Fruit fly (Drosophila melanogaster) whole organism, embryonic: ENCODE measurements around the gene CG2533.

ENCODE experiments used
- Atf-2 ChIP-seq: fragments of 200-800 bp; sonication (Bioruptor generic); optimal IDR thresholded peaks from 2 replicates; lab custom pipeline; 2016; ENCODE audit warnings: missing biosample characterization, missing genetic modification characterization
- BtbVII ChIP-seq: fragments of 200-800 bp; sonication (Bioruptor generic); optimal IDR thresholded peaks from 3 replicates; lab custom pipeline; 2017; ENCODE audit warnings: missing biosample characterization, mild to moderate bottlenecking, missing genetic modification characterization
- CG10366 ChIP-seq: fragments of 200-800 bp; sonication (Bioruptor generic); IDR thresholded peaks from 2 replicates; pipeline ENCODE4 v1.3.6; 2022; ENCODE audit warnings: missing biosample characterization, missing genetic modification characterization
- CG10431 ChIP-seq: fragments of 200-800 bp; sonication (Bioruptor generic); optimal IDR thresholded peaks from 3 replicates; lab custom pipeline; 2018; ENCODE audit warnings: missing biosample characterization, mild to moderate bottlenecking, missing genetic modification characterization
- CG11723 ChIP-seq: fragments of 200-800 bp; sonication (Bioruptor generic); optimal IDR thresholded peaks from 2 replicates; lab custom pipeline; 2017; ENCODE audit warnings: missing biosample characterization, mild to moderate bottlenecking, missing genetic modification characterization
- CG12659 ChIP-seq: fragments of 200-800 bp; sonication (Bioruptor generic); optimal IDR thresholded peaks from 3 replicates; lab custom pipeline; 2017; ENCODE audit warnings: mild to moderate bottlenecking, missing biosample characterization, missing genetic modification reagents, missing genetic modification characterization
- CG1603 ChIP-seq: fragments of 200-800 bp; sonication (Bioruptor generic); optimal IDR thresholded peaks from 2 replicates; lab custom pipeline; 2019; ENCODE audit warnings: missing biosample characterization, mild to moderate bottlenecking, missing genetic modification characterization, moderate library complexity
- CG17361 ChIP-seq: fragments of 200-800 bp; sonication (Bioruptor generic); IDR thresholded peaks from 3 replicates; pipeline ENCODE4 v1.3.6; 2022; ENCODE audit warnings: missing biosample characterization, missing genetic modification characterization
- CG18011 ChIP-seq: fragments of 200-800 bp; sonication (Bioruptor generic); optimal IDR thresholded peaks from 2 replicates; lab custom pipeline; 2017; ENCODE audit warnings: missing biosample characterization, missing genetic modification characterization, mild to moderate bottlenecking, moderate library complexity, missing genotype
- CG18619 ChIP-seq: fragments of 200-800 bp; sonication (Bioruptor generic); optimal IDR thresholded peaks from 3 replicates; lab custom pipeline; 2017; ENCODE audit warnings: missing biosample characterization, mild to moderate bottlenecking, missing genetic modification characterization
- CG2889 ChIP-seq: fragments of 200-800 bp; sonication (Bioruptor generic); IDR thresholded peaks from 3 replicates; pipeline ENCODE4 v1.3.6; 2022; ENCODE audit warnings: missing biosample characterization, missing genetic modification characterization
- CG30403 ChIP-seq: fragments of 200-800 bp; sonication (Bioruptor generic); optimal IDR thresholded peaks from 3 replicates; lab custom pipeline; 2016; ENCODE audit warnings: missing biosample characterization, missing genetic modification characterization
- CG31365 ChIP-seq: fragments of 200-800 bp; sonication (Bioruptor generic); optimal IDR thresholded peaks from 2 replicates; lab custom pipeline; 2018; ENCODE audit warnings: missing biosample characterization, mild to moderate bottlenecking, missing genetic modification characterization
- CG4360 ChIP-seq: fragments of 200-800 bp; sonication (Bioruptor generic); IDR thresholded peaks from 2 replicates; pipeline ENCODE4 v1.3.6; 2022; ENCODE audit warnings: missing biosample characterization, missing genetic modification characterization
- CG5245 ChIP-seq: fragments of 200-800 bp; sonication (Bioruptor generic); optimal IDR thresholded peaks from 3 replicates; lab custom pipeline; 2016; ENCODE audit warnings: missing biosample characterization, missing genetic modification characterization
- CG8359 ChIP-seq: fragments of 200-800 bp; sonication (Bioruptor generic); optimal IDR thresholded peaks from 2 replicates; lab custom pipeline; 2017; ENCODE audit warnings: missing biosample characterization, mild to moderate bottlenecking, missing genetic modification characterization, borderline replicate concordance
- CG8924 ChIP-seq: fragments of 200-800 bp; optimal IDR thresholded peaks from 3 replicates; lab custom pipeline; 2019; ENCODE audit warnings: missing biosample characterization, mild to moderate bottlenecking, missing genetic modification characterization, moderate library complexity
- CHES-1-like ChIP-seq: fragments of 200-800 bp; sonication (Bioruptor generic); optimal IDR thresholded peaks from 2 replicates; lab custom pipeline; 2016; ENCODE audit warnings: missing biosample characterization, missing genetic modification characterization
- CTCF ChIP-seq: fragments of 200-800 bp; sonication (Bioruptor generic); optimal IDR thresholded peaks from 2 replicates; lab custom pipeline; 2017; ENCODE audit warnings: missing biosample characterization, mild to moderate bottlenecking, missing genetic modification characterization, moderate library complexity
- Chrac-16 ChIP-seq: fragments of 200-800 bp; sonication (Bioruptor generic); optimal IDR thresholded peaks from 3 replicates; lab custom pipeline; 2016; ENCODE audit warnings: missing biosample characterization, missing genetic modification characterization
- Dbx ChIP-seq: fragments of 200-800 bp; sonication (Bioruptor generic); IDR thresholded peaks from 3 replicates; pipeline ENCODE4 v1.3.6; 2022; ENCODE audit warnings: missing biosample characterization, missing genetic modification characterization
- Dip3 ChIP-seq: fragments of 200-800 bp; sonication (Bioruptor generic); optimal IDR thresholded peaks from 3 replicates; lab custom pipeline; 2016; ENCODE audit warnings: missing biosample characterization, missing genetic modification characterization
- Fer1 ChIP-seq: fragments of 200-800 bp; sonication (Bioruptor generic); optimal IDR thresholded peaks from 2 replicates; lab custom pipeline; 2017; ENCODE audit warnings: missing biosample characterization, mild to moderate bottlenecking, missing genetic modification characterization
- HLHmδ ChIP-seq: fragments of 200-800 bp; sonication (Bioruptor generic); optimal IDR thresholded peaks from 2 replicates; lab custom pipeline; 2018; ENCODE audit warnings: missing biosample characterization, mild to moderate bottlenecking, missing genetic modification characterization, moderate library complexity
- Hey ChIP-seq: fragments of 200-800 bp; sonication (Bioruptor generic); optimal IDR thresholded peaks from 3 replicates; lab custom pipeline; 2018; ENCODE audit warnings: missing biosample characterization, mild to moderate bottlenecking, missing genetic modification characterization
- MTF-1 ChIP-seq: fragments of 200-800 bp; sonication (Bioruptor generic); optimal IDR thresholded peaks from 2 replicates; lab custom pipeline; 2018; ENCODE audit warnings: missing biosample characterization, mild to moderate bottlenecking, missing genetic modification characterization, borderline replicate concordance
- Mrtf ChIP-seq: fragments of 200-800 bp; sonication (Bioruptor generic); IDR thresholded peaks from 3 replicates; pipeline ENCODE4 v1.3.6; 2022; ENCODE audit warnings: missing biosample characterization, missing genetic modification characterization
- NK7.1 ChIP-seq: fragments of 200-800 bp; sonication (Bioruptor generic); optimal IDR thresholded peaks from 3 replicates; lab custom pipeline; 2016; ENCODE audit warnings: missing biosample characterization, missing genetic modification characterization
- aop ChIP-seq: fragments of 200-800 bp; sonication (Bioruptor generic); IDR thresholded peaks from 2 replicates; pipeline ENCODE4 v1.3.6; 2022; ENCODE audit warnings: missing biosample characterization, missing genetic modification characterization
- ara ChIP-seq: fragments of 200-800 bp; sonication (Bioruptor generic); IDR thresholded peaks from 2 replicates; pipeline ENCODE4 v1.3.6; 2022; ENCODE audit warnings: missing biosample characterization, missing genetic modification characterization
- bab2 ChIP-seq: fragments of 200-800 bp; sonication (Bioruptor generic); optimal IDR thresholded peaks from 2 replicates; lab custom pipeline; 2016; ENCODE audit warnings: missing biosample characterization, missing genetic modification characterization
- chinmo ChIP-seq: fragments of 200-800 bp; sonication (Bioruptor generic); IDR thresholded peaks from 4 replicates; pipeline ENCODE4 v1.3.6; 2022; ENCODE audit warnings: missing biosample characterization, missing genetic modification characterization; ENCODE audit not compliant: partially characterized antibody
- crc ChIP-seq: fragments of 200-800 bp; sonication (Bioruptor generic); optimal IDR thresholded peaks from 2 replicates; lab custom pipeline; 2016; ENCODE audit warnings: missing biosample characterization, missing genetic modification characterization
- dmrt11E ChIP-seq: fragments of 200-800 bp; sonication (Bioruptor generic); optimal IDR thresholded peaks from 3 replicates; lab custom pipeline; 2018; ENCODE audit warnings: missing biosample characterization, mild to moderate bottlenecking, missing genetic modification characterization, moderate library complexity
- fd3F ChIP-seq: fragments of 200-800 bp; sonication (Bioruptor generic); optimal IDR thresholded peaks from 2 replicates; lab custom pipeline; 2018; ENCODE audit warnings: missing biosample characterization, mild to moderate bottlenecking, missing genetic modification characterization, moderate library complexity
- ftz-f1 ChIP-seq: fragments of 200-800 bp; sonication (Bioruptor generic); optimal IDR thresholded peaks from 2 replicates; lab custom pipeline; 2016; ENCODE audit warnings: missing biosample characterization, missing genetic modification characterization
- gcm ChIP-seq: fragments of 200-800 bp; sonication (Bioruptor generic); optimal IDR thresholded peaks from 2 replicates; lab custom pipeline; 2019; ENCODE audit warnings: missing biosample characterization, mild to moderate bottlenecking, missing genetic modification characterization, moderate library complexity
- grau ChIP-seq: fragments of 200-800 bp; optimal IDR thresholded peaks from 3 replicates; lab custom pipeline; 2019; ENCODE audit warnings: missing biosample characterization, mild to moderate bottlenecking, missing genetic modification characterization, moderate library complexity
- gsb ChIP-seq: fragments of 200-800 bp; sonication (Bioruptor generic); IDR thresholded peaks from 2 replicates; pipeline ENCODE4 v1.3.6; 2022; ENCODE audit warnings: missing biosample characterization, missing genetic modification characterization
- hbn ChIP-seq: fragments of 200-800 bp; sonication (Bioruptor generic); IDR thresholded peaks from 2 replicates; pipeline ENCODE4 v1.3.6; 2022; ENCODE audit warnings: missing biosample characterization, missing genetic modification characterization; ENCODE audit not compliant: partially characterized antibody
- jing ChIP-seq: fragments of 200-800 bp; sonication (Bioruptor generic); optimal IDR thresholded peaks from 2 replicates; lab custom pipeline; 2018; ENCODE audit warnings: missing biosample characterization, mild to moderate bottlenecking, missing genetic modification characterization
- jumu ChIP-seq: fragments of 200-800 bp; sonication (Bioruptor generic); optimal IDR thresholded peaks from 3 replicates; lab custom pipeline; 2016; ENCODE audit warnings: missing biosample characterization, missing genetic modification characterization
- lbe ChIP-seq: fragments of 200-800 bp; sonication (Bioruptor generic); optimal IDR thresholded peaks from 2 replicates; lab custom pipeline; 2016; ENCODE audit warnings: missing biosample characterization, mild to moderate bottlenecking, missing genetic modification characterization
- nerfin-2 ChIP-seq: fragments of 200-800 bp; sonication (Bioruptor generic); IDR thresholded peaks from 2 replicates; pipeline ENCODE4 v1.3.6; 2022; ENCODE audit warnings: missing biosample characterization, missing genetic modification characterization; ENCODE audit not compliant: partially characterized antibody
- org-1 ChIP-seq: fragments of 200-800 bp; sonication (Bioruptor generic); optimal IDR thresholded peaks from 2 replicates; lab custom pipeline; 2017; ENCODE audit warnings: missing biosample characterization, missing genetic modification characterization
- psq ChIP-seq: fragments of 200-800 bp; sonication (Bioruptor generic); optimal IDR thresholded peaks from 2 replicates; lab custom pipeline; 2017; ENCODE audit warnings: missing biosample characterization, missing genetic modification characterization
- run ChIP-seq: fragments of 200-800 bp; sonication (Bioruptor generic); optimal IDR thresholded peaks from 3 replicates; lab custom pipeline; 2018; ENCODE audit warnings: missing biosample characterization, mild to moderate bottlenecking, missing genetic modification characterization
- sens ChIP-seq: fragments of 200-800 bp; sonication (Bioruptor generic); peaks from one replicate; lab custom pipeline; 2016; ENCODE audit warnings: missing biosample characterization, missing genetic modification characterization
- sens-2 ChIP-seq: fragments of 200-800 bp; sonication (Bioruptor generic); IDR thresholded peaks from 2 replicates; pipeline ENCODE4 v1.3.6; 2022; ENCODE audit warnings: missing biosample characterization, missing genetic modification characterization
- sima ChIP-seq: fragments of 200-800 bp; sonication (Bioruptor generic); optimal IDR thresholded peaks from 2 replicates; lab custom pipeline; 2016; ENCODE audit warnings: missing biosample characterization, missing genetic modification characterization
- sna ChIP-seq: fragments of 200-800 bp; sonication (Bioruptor generic); IDR thresholded peaks from 2 replicates; pipeline ENCODE4 v1.3.6; 2022; ENCODE audit warnings: missing biosample characterization, missing genetic modification characterization; ENCODE audit not compliant: partially characterized antibody
- trh ChIP-seq: fragments of 200-800 bp; sonication (Bioruptor generic); optimal IDR thresholded peaks from 2 replicates; lab custom pipeline; 2016; ENCODE audit warnings: missing biosample characterization, missing genetic modification characterization

Gene CG2533

dm6 chrX:11652991-11653390 is 49.0 kb upstream of the CG2533 start (continued):
- TF ChIP-seq NK7.1 (GFP tag; lab: Kevin White, UChicago) (no peak), bab2 (GFP tag; lab: Kevin White, UChicago) (peak; percentile 10), CG11723 (GFP tag; lab: Kevin White, UChicago) (no peak), Dbx (GFP tag; lab: Robert Waterston, UW) (no peak; the same call in 2 of the 3 replicates), CG8924 (tag; lab: Kevin White, UChicago) (no peak), Atf-2 (no peak), Fer1 (peak; percentile 19), chinmo (GFP tag; lab: Robert Waterston, UW) (no peak), sna (GFP tag; lab: Robert Waterston, UW) (no peak), nerfin-2 (no peak), org-1 (GFP tag; lab: Kevin White, UChicago) (no peak), CG8359 (GFP tag; lab: Kevin White, UChicago) (no peak), sens (peak; percentile 81), HLHmδ (GFP tag; lab: Kevin White, UChicago) (no peak), CG18619 (GFP tag; lab: Kevin White, UChicago) (no peak), Mrtf (GFP tag; lab: Robert Waterston, UW) (no peak), CG4360 (no peak), Dip3 (no peak), psq (GFP tag; lab: Kevin White, UChicago) (no peak), CG31365 (no peak), trh (GFP tag; lab: Kevin White, UChicago) (no peak), CG18011 (GFP tag; lab: Kevin White, UChicago) (no peak), CG1603 (peak; percentile 64), CG5245 (GFP tag; lab: Kevin White, UChicago) (no peak), gsb (GFP tag; lab: Robert Waterston, UW) (no peak), run (tag; lab: Kevin White, UChicago) (no peak), CTCF (GFP tag; lab: Kevin White, UChicago) (peak; percentile 3), gcm (GFP tag; lab: Kevin White, UChicago) (no peak), jumu (GFP tag; lab: Kevin White, UChicago) (peak; percentile 13), CG10366 (GFP tag; lab: Robert Waterston, UW) (0 out of 2 replicates have a peak, but pooled peaks have one; percentile 19), ara (GFP tag; lab: Robert Waterston, UW) (no peak), MTF-1 (GFP tag; lab: Kevin White, UChicago) (no peak), dmrt11E (tag; lab: Kevin White, UChicago) (no peak), CG30403 (GFP tag; lab: Kevin White, UChicago) (peak; percentile 28), crc (GFP tag; lab: Kevin White, UChicago) (no peak), sima (GFP tag; lab: Kevin White, UChicago) (no peak), hbn (GFP tag; lab: Robert Waterston, UW) (no peak), aop (no peak), Chrac-16 (GFP tag; lab: Kevin White, UChicago) (no peak), CG10431 (GFP tag; lab: Kevin White, UChicago) (no peak), grau (tag; lab: Kevin White, UChicago) (no peak), Hey (tag; lab: Kevin White, UChicago) (no peak), CG17361 (0 out of 3 replicates have a peak, but pooled peaks have one; percentile 16), jing (GFP tag; lab: Kevin White, UChicago) (no peak), fd3F (GFP tag; lab: Kevin White, UChicago) (no peak), BtbVII (GFP tag; lab: Kevin White, UChicago) (no peak), ftz-f1 (GFP tag; lab: Kevin White, UChicago) (no peak), lbe (GFP tag; lab: Kevin White, UChicago) (no peak), CHES-1-like (GFP tag; lab: Kevin White, UChicago) (no peak), CG12659 (GFP tag; lab: Kevin White, UChicago) (no peak), CG2889 (GFP tag; lab: Robert Waterston, UW) (no peak), sens-2 (GFP tag; lab: Robert Waterston, UW) (no peak)
